Worm (Caenorhabditis elegans): ENCODE data around the gene fahd-1.

Gene fahd-1

DNA sequence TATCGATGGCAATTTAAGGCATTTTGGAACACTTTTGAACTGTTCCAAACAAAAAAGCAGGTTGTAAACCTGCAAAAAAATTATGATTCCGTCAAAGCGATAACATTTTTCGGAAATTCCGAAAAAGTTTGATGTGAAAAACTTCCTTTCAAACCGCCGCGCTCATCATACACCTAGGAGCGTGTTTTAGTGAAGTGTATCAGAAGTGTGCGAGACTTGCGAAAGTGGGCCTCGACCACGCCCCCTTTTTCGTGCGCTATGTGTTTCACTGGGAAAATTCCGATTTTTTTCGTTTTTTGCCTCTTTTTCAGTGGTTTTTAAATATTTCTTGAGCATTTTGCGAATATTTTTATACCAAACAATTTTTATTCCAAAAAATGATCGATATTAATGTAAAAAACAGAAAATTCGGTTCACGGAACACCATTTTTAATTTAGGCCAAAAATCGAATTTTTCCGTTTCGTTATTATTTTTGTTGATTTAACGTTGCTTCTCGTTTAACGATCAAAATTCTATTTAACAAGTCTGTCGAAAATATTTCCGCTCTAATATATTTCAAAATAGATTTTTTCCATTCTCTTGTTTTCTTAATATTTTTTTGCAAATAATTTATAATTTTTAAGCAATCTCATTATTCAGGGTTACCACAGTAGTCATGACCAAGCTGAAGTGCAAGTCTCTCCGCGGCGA lies 37.4 kb upstream of the fahd-1 start, which contains the start of gene rpl-35:
TSS of gene rpl-35 (plus strand) at position 641 of the 691 bp plus-strand sequence.
- TF ChIP-seq hmg-11 (tag; optimal IDR thresholded peaks at IDR 0.05) (peak; percentile 95), ztf-11 (tag; optimal IDR thresholded peaks at IDR 0.05) (no peak), daf-12 (tag; optimal IDR thresholded peaks at IDR 0.05) (peak; percentile 91), nhr-11 (tag; optimal IDR thresholded peaks at IDR 0.05) (peak; percentile 99), skn-1 (tag; optimal IDR thresholded peaks at IDR 0.05) (peak; percentile 97), ceh-16 (tag; optimal IDR thresholded peaks at IDR 0.05) (peak; percentile 82), nhr-28 (tag; optimal IDR thresholded peaks at IDR 0.05) (peak; percentile 86), pha-4 (tag; optimal IDR thresholded peaks at IDR 0.05) (peak; percentile 100), unc-62 (GFP tag; optimal IDR thresholded peaks at IDR 0.05) (peak; percentile 99), ceh-82 (tag; optimal IDR thresholded peaks at IDR 0.05) (peak; percentile 99), ztf-4 (tag; optimal IDR thresholded peaks at IDR 0.05) (peak; percentile 94), elt-3 (tag; optimal IDR thresholded peaks at IDR 0.05) (peak; percentile 83 to 98 (median 90)), sea-2 (GFP tag; optimal IDR thresholded peaks at IDR 0.05) (peak; percentile 47), elt-2 (tag; optimal IDR thresholded peaks at IDR 0.05) (peak; percentile 97), fkh-2 (tag; optimal IDR thresholded peaks at IDR 0.05) (no peak), pqm-1 (tag; optimal IDR thresholded peaks at IDR 0.05) (peak; percentile 98), elt-1 (tag; optimal IDR thresholded peaks at IDR 0.05) (peak; percentile 96), nhr-23 (tag; optimal IDR thresholded peaks at IDR 0.05) (peak; percentile 100), unc-39 (tag; optimal IDR thresholded peaks at IDR 0.05) (peak; percentile 53), aly-2 (tag; optimal IDR thresholded peaks at IDR 0.05) (peak; percentile 95), nhr-67 (tag; optimal IDR thresholded peaks at IDR 0.05) (peak; percentile 26), nfya-1 (tag; optimal IDR thresholded peaks at IDR 0.05; ENCODE audit: insufficient read depth) (peak; percentile 99), ZK546.5 (tag; optimal IDR thresholded peaks at IDR 0.05) (peak; percentile 79), tbx-2 (tag; optimal IDR thresholded peaks at IDR 0.05) (peak; percentile 97), egl-5 (tag; optimal IDR thresholded peaks at IDR 0.05) (peak; percentile 97), nhr-77 (tag; optimal IDR thresholded peaks at IDR 0.05) (peak; percentile 96), zag-1 (tag; optimal IDR thresholded peaks at IDR 0.05) (peak; percentile 93), fkh-10 (GFP tag; optimal IDR thresholded peaks at IDR 0.05) (peak; percentile 99), fos-1 (tag; optimal IDR thresholded peaks at IDR 0.05) (peak; percentile 97), nhr-12 (tag; optimal IDR thresholded peaks at IDR 0.05) (no peak), nhr-76 (tag; optimal IDR thresholded peaks at IDR 0.05) (peak; percentile 92), snpc-4 (tag; optimal IDR thresholded peaks at IDR 0.05) (peak; percentile 96), ceh-28 (tag; optimal IDR thresholded peaks at IDR 0.05) (peak; percentile 97), egl-27 (tag; optimal IDR thresholded peaks at IDR 0.05) (peak; percentile 96), ceh-9 (tag; optimal IDR thresholded peaks at IDR 0.05) (no peak), eor-1 (tag; optimal IDR thresholded peaks at IDR 0.05) (no peak), lsy-12 (tag; optimal IDR thresholded peaks at IDR 0.05) (peak; percentile 100), mml-1 (tag; optimal IDR thresholded peaks at IDR 0.05) (no peak), R02D3.7 (tag; optimal IDR thresholded peaks at IDR 0.05) (peak; percentile 97), nhr-25 (tag; optimal IDR thresholded peaks at IDR 0.05) (peak; percentile 100), nhr-43 (tag; optimal IDR thresholded peaks at IDR 0.05; ENCODE audit: poor library complexity, severe bottlenecking) (peak; percentile 99), mdl-1 (tag; optimal IDR thresholded peaks at IDR 0.05) (peak; percentile 79), ama-1 (optimal IDR thresholded peaks at IDR 0.05) (peak; percentile 88), lin-39 (tag; optimal IDR thresholded peaks at IDR 0.05) (peak; percentile 99), nhr-237 (tag; optimal IDR thresholded peaks at IDR 0.05) (peak; percentile 48), lin-15B (tag; optimal IDR thresholded peaks at IDR 0.05) (peak; percentile 100), jun-1 (tag; optimal IDR thresholded peaks at IDR 0.05) (peak; percentile 99)
